Worm (Caenorhabditis elegans) whole organism, L1 larva: ENCODE data around the gene F22H10.3.

Experiments
- C34B4.2 ChIP-seq: sonication (generic microtip); optimal IDR thresholded peaks from 2 replicates; lab custom pipeline; 2017; ENCODE audit warnings: mild to moderate bottlenecking, missing genetic modification characterization, missing compliant biosample characterization
- blmp-1 ChIP-seq: fragments of 150-350 bp; optimal IDR thresholded peaks from 2 replicates; lab custom pipeline; 2014; ENCODE audit warnings: missing biosample characterization, missing genetic modification characterization
- ceh-8 ChIP-seq: fragments of 200-800 bp; sonication (Bioruptor generic); optimal IDR thresholded peaks from 2 replicates; lab custom pipeline; 2018; ENCODE audit warnings: mild to moderate bottlenecking, missing genetic modification characterization, moderate library complexity, missing compliant biosample characterization
- ceh-82 ChIP-seq, 3 experiments: fragments of 150-350 bp in 1 of 3; sonication (generic microtip) in 2 of 3; optimal IDR thresholded peaks; 2 replicates each; lab custom pipeline; 2014 to 2017; ENCODE audit warnings: missing biosample characterization in 3 of 3, missing genetic modification characterization in 3 of 3
- ces-1 ChIP-seq: fragments of 150-350 bp; optimal IDR thresholded peaks from 2 replicates; lab custom pipeline; 2014; ENCODE audit warnings: missing biosample characterization, missing genetic modification reagents, missing genetic modification characterization
- dpl-1 ChIP-seq, 3 experiments: fragments of 150-350 bp in 2 of 3; sonication (generic microtip) in 1 of 3; optimal IDR thresholded peaks; 2 replicates each; lab custom pipeline; 2014 to 2017; ENCODE audit warnings: missing biosample characterization in 3 of 3, missing genetic modification characterization in 3 of 3, missing genetic modification reagents in 3 of 3
- efl-1 ChIP-seq, 4 experiments: fragments of 150-350 bp; optimal IDR thresholded peaks in 3 of 4; peaks in 1 of 4; 1 replicate in 1 of 4; 2 replicates in 3 of 4; lab custom pipeline; 2014; ENCODE audit warnings: missing biosample characterization in 2 of 4, missing genetic modification characterization in 2 of 4, missing genetic modification reagents in 2 of 4
- efl-3 ChIP-seq: fragments of 200-800 bp; sonication (Bioruptor generic); optimal IDR thresholded peaks from 2 replicates; lab custom pipeline; 2018; ENCODE audit warnings: mild to moderate bottlenecking, missing genetic modification characterization, missing compliant biosample characterization
- egl-27 ChIP-seq, 2 experiments: fragments of 150-350 bp in 1 of 2; sonication (generic microtip); optimal IDR thresholded peaks; 3 replicates each; lab custom pipeline; 2017 to 2018; ENCODE audit warnings: missing biosample characterization in 2 of 2, missing genetic modification characterization in 2 of 2, missing genetic modification reagents in 2 of 2
- elt-3 ChIP-seq, 6 experiments: fragments of 150-350 bp in 1 of 6; sonication (generic microtip); optimal IDR thresholded peaks; 2 replicates each; lab custom pipeline; 2017 to 2018; ENCODE audit warnings: missing biosample characterization in 6 of 6, missing genetic modification characterization in 6 of 6, inconsistent platforms in 1 of 6
- ets-5 ChIP-seq: fragments of 200-800 bp; sonication (Bioruptor generic); IDR thresholded peaks from 2 replicates; pipeline ENCODE4 v1.3.6; 2022; ENCODE audit warnings: missing genetic modification characterization, missing compliant biosample characterization
- fkh-10 ChIP-seq: sonication (generic microtip); optimal IDR thresholded peaks from 2 replicates; lab custom pipeline; 2017; ENCODE audit warnings: missing biosample characterization, missing genetic modification reagents, missing genetic modification characterization
- fos-1 ChIP-seq: fragments of 150-350 bp; optimal IDR thresholded peaks from 2 replicates; lab custom pipeline; 2014; ENCODE audit warnings: missing biosample characterization, missing genetic modification characterization
- grh-1 ChIP-seq: fragments of 200-800 bp; sonication (Bioruptor generic); IDR thresholded peaks from 2 replicates; pipeline ENCODE4 v1.3.6; 2022; ENCODE audit warnings: missing genetic modification reagents, missing genetic modification characterization, missing compliant biosample characterization
- hlh-17 ChIP-seq: fragments of 200-800 bp; sonication (Bioruptor generic); optimal IDR thresholded peaks from 2 replicates; lab custom pipeline; 2018; ENCODE audit warnings: missing genetic modification characterization, mild to moderate bottlenecking, missing compliant biosample characterization, moderate library complexity, borderline replicate concordance
- irx-1 ChIP-seq: sonication (generic microtip); optimal IDR thresholded peaks from 2 replicates; lab custom pipeline; 2016; ENCODE audit warnings: missing genetic modification characterization, missing compliant biosample characterization
- jun-1 ChIP-seq: fragments of 150-350 bp; optimal IDR thresholded peaks from 2 replicates; lab custom pipeline; 2014; ENCODE audit warnings: missing biosample characterization, missing genetic modification reagents, missing genetic modification characterization
- lin-14 ChIP-seq: fragments of 200-800 bp; sonication (Bioruptor generic); optimal IDR thresholded peaks from 2 replicates; lab custom pipeline; 2018; ENCODE audit warnings: mild to moderate bottlenecking, missing genetic modification characterization, moderate library complexity, missing compliant biosample characterization
- lin-15B ChIP-seq: fragments of 150-350 bp; sonication (generic microtip); optimal IDR thresholded peaks from 3 replicates; lab custom pipeline; 2014; ENCODE audit warnings: missing biosample characterization, missing genetic modification characterization
- lin-39 ChIP-seq: fragments of 150-350 bp; optimal IDR thresholded peaks from 2 replicates; lab custom pipeline; 2014; ENCODE audit warnings: missing biosample characterization, missing genetic modification reagents, missing genetic modification characterization
- mab-9 ChIP-seq: fragments of 200-800 bp; sonication (Bioruptor generic); IDR thresholded peaks from 2 replicates; pipeline ENCODE4 v1.3.6; 2022; ENCODE audit warnings: missing genetic modification reagents, missing genetic modification characterization, missing compliant biosample characterization
- nhr-11 ChIP-seq: fragments of 150-350 bp; optimal IDR thresholded peaks from 2 replicates; lab custom pipeline; 2014; ENCODE audit warnings: missing biosample characterization, missing genetic modification characterization
- nhr-12 ChIP-seq: sonication (generic microtip); optimal IDR thresholded peaks from 2 replicates; lab custom pipeline; 2017; ENCODE audit warnings: missing biosample characterization, missing genetic modification characterization
- nhr-19 ChIP-seq: fragments of 200-800 bp; sonication (Bioruptor generic); conservative IDR thresholded peaks from 2 replicates; pipeline ENCODE4 v1.3.6; 2022; ENCODE audit warnings: missing genetic modification characterization, missing compliant biosample characterization
- nhr-20 ChIP-seq: sonication (generic microtip); optimal IDR thresholded peaks from 2 replicates; lab custom pipeline; 2016; ENCODE audit warnings: mild to moderate bottlenecking, missing genetic modification characterization, missing compliant biosample characterization
- nhr-237 ChIP-seq: fragments of 150-350 bp; optimal IDR thresholded peaks from 2 replicates; lab custom pipeline; 2014; ENCODE audit warnings: missing biosample characterization, missing genetic modification characterization
- nhr-28 ChIP-seq: fragments of 150-350 bp; optimal IDR thresholded peaks from 2 replicates; lab custom pipeline; 2014; ENCODE audit warnings: missing biosample characterization, missing genetic modification characterization
- nhr-47 ChIP-seq: sonication (generic microtip); optimal IDR thresholded peaks from 2 replicates; lab custom pipeline; 2016; ENCODE audit warnings: mild to moderate bottlenecking, missing genetic modification characterization, moderate library complexity, missing compliant biosample characterization
- nhr-71 ChIP-seq: sonication (generic microtip); optimal IDR thresholded peaks from 2 replicates; lab custom pipeline; 2016; ENCODE audit warnings: mild to moderate bottlenecking, missing genetic modification characterization, moderate library complexity, missing compliant biosample characterization
- nhr-76 ChIP-seq: sonication (generic microtip); optimal IDR thresholded peaks from 2 replicates; lab custom pipeline; 2017; ENCODE audit warnings: missing biosample characterization, missing genetic modification characterization
- nhr-77 ChIP-seq: fragments of 150-350 bp; optimal IDR thresholded peaks from 2 replicates; lab custom pipeline; 2014; ENCODE audit warnings: missing biosample characterization, missing genetic modification characterization
- pax-3 ChIP-seq: fragments of 200-800 bp; sonication (Bioruptor generic); optimal IDR thresholded peaks from 2 replicates; lab custom pipeline; 2018; ENCODE audit warnings: mild to moderate bottlenecking, missing genetic modification characterization, moderate library complexity, missing compliant biosample characterization
- rnt-1 ChIP-seq: sonication (generic microtip); optimal IDR thresholded peaks from 2 replicates; lab custom pipeline; 2016; ENCODE audit warnings: mild to moderate bottlenecking, missing genetic modification characterization, moderate library complexity, missing compliant biosample characterization
- snpc-4 ChIP-seq: fragments of 150-350 bp; optimal IDR thresholded peaks from 2 replicates; lab custom pipeline; 2014; ENCODE audit warnings: missing biosample characterization, missing genetic modification characterization
- sox-4 ChIP-seq: sonication (generic microtip); optimal IDR thresholded peaks from 2 replicates; lab custom pipeline; 2016; ENCODE audit warnings: missing genetic modification characterization, missing compliant biosample characterization
- sptf-1 ChIP-seq: fragments of 150-350 bp; optimal IDR thresholded peaks from 2 replicates; lab custom pipeline; 2014; ENCODE audit warnings: missing biosample characterization, missing genetic modification characterization
- sup-37 ChIP-seq: fragments of 200-800 bp; sonication (Bioruptor generic); optimal IDR thresholded peaks from 2 replicates; lab custom pipeline; 2018; ENCODE audit warnings: mild to moderate bottlenecking, missing genetic modification characterization, missing compliant biosample characterization
- swsn-7 ChIP-seq: sonication (generic microtip); optimal IDR thresholded peaks from 2 replicates; lab custom pipeline; 2016; ENCODE audit warnings: missing genetic modification characterization, missing compliant biosample characterization
- unc-62 ChIP-seq: fragments of 150-350 bp; optimal IDR thresholded peaks from 2 replicates; lab custom pipeline; 2014; ENCODE audit warnings: missing biosample characterization, missing genetic modification reagents, missing genetic modification characterization
- unc-98 ChIP-seq: fragments of 200-800 bp; sonication (Bioruptor generic); IDR thresholded peaks from 2 replicates; pipeline ENCODE4 v1.3.6; 2022; ENCODE audit warnings: missing genetic modification characterization, missing compliant biosample characterization
- vab-15 ChIP-seq: sonication (generic microtip); optimal IDR thresholded peaks from 2 replicates; lab custom pipeline; 2017; ENCODE audit warnings: missing genotype, mild to moderate bottlenecking, missing genetic modification characterization, missing compliant biosample characterization
- xbp-1 ChIP-seq: sonication (generic microtip); optimal IDR thresholded peaks from 2 replicates; lab custom pipeline; 2016; ENCODE audit warnings: missing genetic modification characterization, missing compliant biosample characterization
- ztf-4 ChIP-seq: fragments of 150-350 bp; optimal IDR thresholded peaks from 2 replicates; lab custom pipeline; 2014; ENCODE audit warnings: missing biosample characterization, missing genetic modification characterization

The F22H10.3 gene

DNA sequence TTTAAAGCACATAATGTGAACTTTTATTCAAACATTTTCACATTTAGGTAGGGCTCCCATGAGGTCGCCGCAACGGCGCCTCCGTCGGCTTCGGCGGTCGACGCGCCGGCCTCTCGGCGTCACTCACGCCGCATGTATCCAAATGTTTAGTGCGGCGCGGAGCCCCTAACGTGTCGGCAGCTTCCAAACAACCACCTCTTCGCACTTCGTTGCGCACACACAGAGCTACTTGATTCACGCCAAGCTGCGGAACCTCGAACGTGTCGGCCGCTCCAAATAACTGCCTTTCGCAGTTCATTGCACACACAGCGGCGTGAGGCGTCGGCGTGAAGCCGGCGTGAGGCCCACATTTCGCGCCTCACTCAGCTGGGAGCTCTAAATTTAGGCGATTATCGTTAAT lies 13.5 kb upstream of the F22H10.3 start, which contains the start of gene F22H10.6:
TSS of gene F22H10.6 (minus strand) at position 292 of the 400 bp plus-strand sequence.
- TF ChIP-seq swsn-7 (tag; lab: Kevin White, UChicago) (no peak), elt-3 (tag; optimal IDR thresholded peaks at IDR 0.05; lab: Kevin White, UChicago) (no peak), efl-3 (GFP tag; lab: Kevin White, UChicago) (no peak), sox-4 (tag; lab: Kevin White, UChicago) (no peak), blmp-1 (no peak), mab-9 (no peak), ztf-4 (tag; lab: Kevin White, UChicago) (no peak), nhr-77 (tag; lab: Kevin White, UChicago) (no peak), ceh-82 (tag; optimal IDR thresholded peaks at IDR 0.05; lab: Kevin White, UChicago) (no peak), nhr-76 (tag; lab: Kevin White, UChicago) (no peak), irx-1 (tag; lab: Kevin White, UChicago) (no peak), ets-5 (GFP tag; lab: Robert Waterston, UW) (no peak), xbp-1 (tag; lab: Kevin White, UChicago) (no peak), nhr-12 (tag; lab: Kevin White, UChicago) (no peak), nhr-47 (tag; lab: Kevin White, UChicago) (no peak), sup-37 (GFP tag; lab: Kevin White, UChicago) (no peak)

DNA sequence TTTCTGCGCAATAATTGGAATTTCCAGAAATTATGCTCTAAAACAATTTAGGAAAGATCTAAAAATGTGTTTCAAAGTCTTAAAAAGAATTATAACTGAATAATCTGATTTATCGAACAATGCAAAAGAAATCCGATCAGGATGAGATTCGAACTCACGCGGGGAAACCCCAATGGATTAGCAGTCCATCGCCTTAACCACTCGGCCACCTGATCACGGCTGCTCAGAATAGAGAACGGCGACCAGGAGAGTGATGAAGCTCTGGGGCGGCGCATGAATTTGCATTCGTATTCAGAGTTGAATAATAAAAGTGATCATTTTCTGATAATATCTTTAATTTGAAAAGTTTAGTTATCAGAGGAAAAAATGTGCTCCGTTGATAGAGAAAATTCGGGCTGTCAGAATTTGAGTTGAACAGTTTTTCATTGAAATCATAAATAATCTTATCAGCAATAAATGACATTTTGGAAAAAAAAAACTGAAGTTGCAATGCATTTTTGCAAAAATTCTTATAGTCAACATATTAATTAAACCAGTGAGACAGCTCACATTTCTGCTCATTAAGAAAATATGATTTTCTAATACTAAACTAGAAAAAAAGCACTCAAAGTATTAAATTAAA lies 12.5 kb upstream of the F22H10.3 start:
- TF ChIP-seq nhr-237 = no peak
- no peak for TF ChIP-seq nhr-11 (tag; lab: Kevin White, UChicago)
- TF ChIP-seq dpl-1 (GFP tag; optimal IDR thresholded peaks at IDR 0.05; lab: Kevin White, UChicago) = no peak
- TF ChIP-seq nhr-71 (tag; lab: Kevin White, UChicago) = no peak
- no peak for TF ChIP-seq egl-27 (tag; optimal IDR thresholded peaks at IDR 0.05; lab: Kevin White, UChicago)
- no peak for TF ChIP-seq nhr-19
- TF ChIP-seq C34B4.2 = no peak
- TF ChIP-seq efl-1 (optimal IDR thresholded peaks at IDR 0.05; lab: Kevin White, UChicago) = no peak
- no peak for TF ChIP-seq efl-1 (GFP tag; optimal IDR thresholded peaks at IDR 0.05 in 1 of 2; lab: Kevin White, UChicago)
- TF ChIP-seq vab-15 (tag; lab: Kevin White, UChicago) = no peak
- TF ChIP-seq rnt-1 (tag; lab: Kevin White, UChicago) = no peak
- TF ChIP-seq unc-62 (GFP tag; lab: Kevin White, UChicago) = no peak
- TF ChIP-seq pax-3 (tag; lab: Kevin White, UChicago) = no peak
- TF ChIP-seq snpc-4 (tag; lab: Kevin White, UChicago) = no peak
- TF ChIP-seq, all 84 proteins: peak for 0

DNA sequence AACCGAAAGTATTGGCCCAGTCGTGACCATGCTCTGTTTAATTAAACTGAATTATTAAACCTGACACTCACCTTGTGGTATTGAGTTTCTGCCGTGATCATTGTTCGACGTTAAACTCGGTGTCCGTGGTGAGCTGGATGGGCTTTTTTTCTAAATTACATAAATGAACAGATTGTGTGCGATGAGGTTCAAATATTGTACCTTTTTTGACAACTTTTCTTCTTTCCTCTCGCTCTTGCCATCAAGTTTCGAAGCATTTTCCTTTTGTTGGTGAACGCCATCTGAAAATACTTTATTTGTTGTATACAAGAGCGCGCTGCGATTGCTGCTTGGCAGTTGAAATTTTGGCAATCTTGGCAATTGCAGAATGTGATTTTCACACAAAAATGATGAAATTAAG lies 10.4 kb upstream of the F22H10.3 start, which contains the start of gene F22H10.11:
TSS of gene F22H10.11 (minus strand) at position 101 of the 400 bp plus-strand sequence.
- TF ChIP-seq ets-5 (GFP tag; lab: Robert Waterston, UW) = no peak
- no peak for TF ChIP-seq lin-14 (GFP tag; lab: Kevin White, UChicago)
- no peak for TF ChIP-seq nhr-237
- no peak for TF ChIP-seq unc-98 (GFP tag; lab: Robert Waterston, UW)

DNA sequence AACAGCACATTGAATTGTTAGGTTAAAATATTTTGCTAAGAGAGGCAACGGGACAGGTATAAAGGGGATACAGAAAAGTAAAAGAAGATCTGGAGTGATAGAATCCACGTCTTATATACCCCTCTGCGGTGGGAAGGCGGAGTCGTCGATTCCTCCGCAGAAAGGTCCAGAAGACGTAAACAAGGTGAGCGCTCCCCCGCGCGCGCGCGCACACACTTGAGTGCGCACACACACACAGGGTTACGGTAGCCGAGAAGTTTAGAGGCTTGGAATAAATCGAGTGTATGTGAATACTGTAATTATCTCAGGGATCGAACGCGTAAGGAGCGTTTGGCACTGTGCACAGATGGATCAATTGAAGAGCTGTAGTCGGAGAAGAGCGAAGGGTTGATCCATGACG lies 9.9 kb upstream of the F22H10.3 start:
- TF ChIP-seq lin-39 (tag; lab: Kevin White, UChicago) = no peak

DNA sequence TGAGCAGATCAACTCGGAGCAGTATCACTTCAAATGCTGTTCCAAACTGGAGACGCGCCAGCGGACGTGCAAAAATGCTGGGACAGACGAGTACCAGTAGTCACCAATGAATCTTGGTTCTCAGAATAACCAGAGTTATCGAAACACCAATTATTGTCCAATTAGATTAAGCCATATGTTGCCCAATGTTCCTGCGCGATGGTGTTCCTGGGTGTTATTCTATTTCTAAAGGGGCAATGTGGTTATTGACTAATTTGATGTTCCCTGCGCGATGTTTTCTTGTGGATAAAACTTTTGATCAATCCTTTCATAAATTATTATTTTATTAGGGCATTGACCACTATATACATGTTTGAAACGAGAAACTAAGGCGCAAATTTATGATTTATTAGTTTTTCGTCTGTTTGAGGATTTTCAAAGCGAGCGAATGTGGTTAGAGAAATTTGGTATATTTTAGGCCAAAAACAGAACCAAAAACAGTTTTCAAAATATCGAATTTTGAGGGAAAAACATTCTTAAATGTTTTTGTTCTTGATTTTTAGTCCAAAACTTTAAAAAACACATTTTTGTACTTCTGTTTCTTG lies 4.5 kb upstream of the F22H10.3 start:
- TF ChIP-seq lin-15B (tag; lab: Kevin White, UChicago) = peak; percentile 57
- peak; percentile 27 for TF ChIP-seq nhr-28 (tag; lab: Kevin White, UChicago)
- peak; percentile 95 for TF ChIP-seq xbp-1 (tag; lab: Kevin White, UChicago)
- TF ChIP-seq ceh-8 (GFP tag; lab: Kevin White, UChicago) = peak; percentile 99
- peak; percentile 97 for TF ChIP-seq lin-14 (GFP tag; lab: Kevin White, UChicago)
- TF ChIP-seq grh-1 (GFP tag; lab: Robert Waterston, UW) = peak; percentile 93
- no peak for TF ChIP-seq sptf-1 (tag; lab: Kevin White, UChicago)
- peak; percentile 93 for TF ChIP-seq snpc-4 (tag; lab: Kevin White, UChicago)
- peak; percentile 89 for TF ChIP-seq ces-1 (GFP tag; lab: Kevin White, UChicago)
- peak; percentile 99 for TF ChIP-seq jun-1 (tag; lab: Kevin White, UChicago)
- TF ChIP-seq fkh-10 = peak; percentile 100
- no peak for TF ChIP-seq hlh-17 (GFP tag; lab: Kevin White, UChicago)
- TF ChIP-seq nhr-20 = peak; percentile 98
- TF ChIP-seq sox-4 (tag; lab: Kevin White, UChicago) = peak; percentile 99
- TF ChIP-seq fos-1 (tag; lab: Kevin White, UChicago) = peak; percentile 99
- TF ChIP-seq swsn-7 (tag; lab: Kevin White, UChicago) = peak; percentile 98
